Fruit fly (Drosophila melanogaster): Measurements from ENCODE around the gene Lim1.

The Lim1 gene

dm6 chrX:8730306-8730705, 75.3 kb downstream of the Lim1 start:
- TF ChIP-seq Dll (optimal IDR thresholded peaks at IDR 0.05) (no peak), CG8478 (optimal IDR thresholded peaks at IDR 0.05) (no peak), usp (GFP tag; optimal IDR thresholded peaks at IDR 0.05) (no peak), pan (optimal IDR thresholded peaks at IDR 0.05) (no peak), psq (optimal IDR thresholded peaks at IDR 0.05) (no peak), EcR (GFP tag; optimal IDR thresholded peaks at IDR 0.05) (no peak)

dm6 chrX:8728030-8728429, 77.6 kb downstream of the Lim1 start:
- TF ChIP-seq Dll (optimal IDR thresholded peaks at IDR 0.05): no peak
- TF ChIP-seq EcR (GFP tag; optimal IDR thresholded peaks at IDR 0.05): no peak
- TF ChIP-seq psq (optimal IDR thresholded peaks at IDR 0.05): no peak
- TF ChIP-seq pan (optimal IDR thresholded peaks at IDR 0.05): no peak
- TF ChIP-seq CG8478 (optimal IDR thresholded peaks at IDR 0.05): no peak
- TF ChIP-seq usp (GFP tag; optimal IDR thresholded peaks at IDR 0.05): no peak

DNA sequence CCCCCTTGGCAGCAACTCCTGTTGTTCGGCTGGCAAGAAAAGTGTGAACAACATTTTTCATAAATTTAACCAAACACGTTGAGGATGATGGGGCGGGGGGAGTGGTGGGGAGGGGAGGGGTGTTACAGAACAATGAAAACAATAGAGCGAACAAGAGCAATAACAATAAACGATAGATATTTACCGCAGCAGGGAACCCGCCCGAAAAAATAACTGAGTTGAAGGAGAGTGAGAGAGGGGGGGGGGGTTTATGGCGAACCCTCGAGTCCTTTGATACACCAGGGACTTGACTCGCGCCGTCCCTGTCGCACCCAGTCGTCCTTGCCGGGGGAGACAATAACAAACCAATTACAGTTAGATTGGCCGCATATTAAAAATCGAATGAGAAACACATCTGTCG, 78.8 kb downstream of the Lim1 start:
- TF ChIP-seq CG8478 (optimal IDR thresholded peaks at IDR 0.05) (no peak), Dll (optimal IDR thresholded peaks at IDR 0.05) (no peak), usp (GFP tag; optimal IDR thresholded peaks at IDR 0.05) (no peak)

dm6 chrX:8725238-8725637, 80.4 kb downstream of the Lim1 start:
- TF ChIP-seq usp (GFP tag; optimal IDR thresholded peaks at IDR 0.05): no peak
- TF ChIP-seq CG8478 (optimal IDR thresholded peaks at IDR 0.05): no peak
- no peak for TF ChIP-seq pan (optimal IDR thresholded peaks at IDR 0.05)
- no peak for TF ChIP-seq Dll (optimal IDR thresholded peaks at IDR 0.05)
- no peak for TF ChIP-seq EcR (GFP tag; optimal IDR thresholded peaks at IDR 0.05)
- no peak for TF ChIP-seq psq (optimal IDR thresholded peaks at IDR 0.05)

DNA sequence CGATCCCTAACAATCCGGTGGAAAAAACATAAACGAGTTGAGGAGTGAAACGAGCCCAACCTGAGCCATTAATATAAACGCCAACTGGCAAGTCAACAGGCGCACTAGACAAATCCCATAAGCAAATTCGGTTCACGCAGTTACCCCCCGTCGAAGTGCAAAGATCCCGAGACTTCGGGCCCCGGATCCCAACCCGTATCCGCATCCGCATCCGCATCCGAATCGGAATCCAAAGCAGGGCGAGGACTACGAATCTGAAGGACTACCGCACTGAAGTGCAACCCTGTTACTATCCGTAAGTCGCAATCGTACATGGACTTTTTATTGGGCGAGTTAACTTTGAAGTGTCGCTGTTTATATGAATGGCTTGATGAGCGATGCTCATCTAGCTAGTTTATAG, 80.8 kb downstream of the Lim1 start:
- TF ChIP-seq pan (optimal IDR thresholded peaks at IDR 0.05) (no peak), usp (GFP tag; optimal IDR thresholded peaks at IDR 0.05) (no peak), psq (optimal IDR thresholded peaks at IDR 0.05) (no peak), Dll (optimal IDR thresholded peaks at IDR 0.05) (no peak), CG8478 (optimal IDR thresholded peaks at IDR 0.05) (no peak), EcR (GFP tag; optimal IDR thresholded peaks at IDR 0.05) (no peak)

DNA sequence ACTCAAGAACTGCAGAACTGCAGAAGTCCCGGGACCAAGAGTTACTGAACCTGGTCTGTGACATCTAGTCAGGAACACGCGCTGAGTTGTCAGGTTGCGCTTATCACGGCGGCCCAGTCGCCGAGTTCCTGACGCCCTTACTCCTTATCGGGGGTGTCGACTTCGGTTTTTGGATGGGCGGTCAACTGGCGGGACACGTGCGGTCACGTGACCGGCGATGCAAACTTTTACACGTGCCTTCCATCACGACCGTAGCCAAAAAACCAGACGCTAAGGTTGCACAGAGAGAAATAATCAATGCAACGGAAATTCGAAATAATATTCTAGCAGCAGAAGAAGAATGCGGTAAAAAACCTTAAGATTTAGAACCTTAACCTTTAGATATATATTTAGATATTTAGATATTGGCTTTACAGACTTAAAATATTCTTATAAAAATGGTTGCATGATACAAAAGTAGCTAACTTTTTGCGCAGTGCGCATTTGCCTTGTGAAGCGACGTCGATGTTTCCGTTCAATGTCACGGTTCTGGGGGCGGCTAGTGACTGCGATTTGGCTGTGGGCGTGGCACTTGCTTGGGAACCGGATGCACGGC, 82.1 kb downstream of the Lim1 start:
- TF ChIP-seq EcR (GFP tag; optimal IDR thresholded peaks at IDR 0.05): no peak
- TF ChIP-seq pan (optimal IDR thresholded peaks at IDR 0.05): no peak
- no peak for TF ChIP-seq Dll (optimal IDR thresholded peaks at IDR 0.05)
- no peak for TF ChIP-seq usp (GFP tag; optimal IDR thresholded peaks at IDR 0.05)
- no peak for TF ChIP-seq psq (optimal IDR thresholded peaks at IDR 0.05)
- no peak for TF ChIP-seq CG8478 (optimal IDR thresholded peaks at IDR 0.05)

dm6 chrX:8721501-8721900, 84.1 kb downstream of the Lim1 start:
- TF ChIP-seq EcR (GFP tag; optimal IDR thresholded peaks at IDR 0.05): no peak
- no peak for TF ChIP-seq usp (GFP tag; optimal IDR thresholded peaks at IDR 0.05)
- TF ChIP-seq psq (optimal IDR thresholded peaks at IDR 0.05): no peak
- TF ChIP-seq CG8478 (optimal IDR thresholded peaks at IDR 0.05): no peak
- TF ChIP-seq pan (optimal IDR thresholded peaks at IDR 0.05): no peak
- no peak for TF ChIP-seq Dll (optimal IDR thresholded peaks at IDR 0.05)

dm6 chrX:8720213-8720612, 85.4 kb downstream of the Lim1 start, which contains the start of gene CG1789:
TSS of gene CG1789 (plus strand) at chrX:8720520.
- TF ChIP-seq EcR (GFP tag; optimal IDR thresholded peaks at IDR 0.05): no peak
- TF ChIP-seq psq (optimal IDR thresholded peaks at IDR 0.05): no peak
- no peak for TF ChIP-seq CG8478 (optimal IDR thresholded peaks at IDR 0.05)
- TF ChIP-seq usp (GFP tag; optimal IDR thresholded peaks at IDR 0.05): no peak
- TF ChIP-seq pan (optimal IDR thresholded peaks at IDR 0.05): no peak
- no peak for TF ChIP-seq Dll (optimal IDR thresholded peaks at IDR 0.05)

- TF ChIP-seq Dll (optimal IDR thresholded peaks at IDR 0.05): no peak
- TF ChIP-seq CG8478 (optimal IDR thresholded peaks at IDR 0.05): no peak
- TF ChIP-seq pan (optimal IDR thresholded peaks at IDR 0.05): no peak
These were observed 91.2 kb downstream of the Lim1 start, which contains the start of the genes CG2004 and CG1785 for dm6 chrX:8714064-8715046. TSS of gene CG2004 (minus strand) at chrX:8714924. TSS of gene CG1785 (plus strand) at chrX:8714936.

DNA sequence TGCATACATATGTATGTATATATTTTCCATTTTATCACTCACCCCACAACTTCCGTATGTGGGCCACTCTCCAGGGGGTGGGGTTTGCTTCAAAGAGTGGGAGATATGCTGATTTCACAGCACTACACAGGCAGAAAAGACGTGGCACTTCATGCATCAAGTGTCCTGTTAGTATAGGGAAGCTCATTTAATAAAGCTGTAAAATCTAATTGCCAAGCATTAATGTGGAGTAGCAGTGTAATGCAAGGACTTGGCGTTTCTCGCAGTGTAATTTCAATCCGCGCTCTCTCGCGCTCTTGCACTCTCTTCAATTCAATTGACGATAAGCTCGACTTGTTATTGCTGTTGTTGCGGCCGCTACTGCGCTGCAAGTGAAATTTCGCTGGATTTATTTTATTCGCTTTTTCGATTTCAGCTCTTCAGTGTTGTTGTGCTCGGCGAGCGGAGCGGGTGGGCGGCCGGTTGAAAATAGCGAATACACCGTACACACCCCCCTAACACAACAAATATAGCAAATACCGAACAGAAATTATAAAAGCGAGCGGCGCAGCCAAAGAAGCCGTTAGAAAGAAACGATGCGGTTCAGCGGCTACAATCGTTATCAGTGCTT, 96.3 kb downstream of the Lim1 start, which contains the start of gene Hexo2:
Gene Hexo2, plus strand, starts transcription at position 419 of the 610 bp plus-strand sequence.
- TF ChIP-seq CG8478 (optimal IDR thresholded peaks at IDR 0.05) (no peak), usp (GFP tag; optimal IDR thresholded peaks at IDR 0.05) (no peak), Dll (optimal IDR thresholded peaks at IDR 0.05) (peak; percentile 1), psq (optimal IDR thresholded peaks at IDR 0.05) (no peak), EcR (GFP tag; optimal IDR thresholded peaks at IDR 0.05) (no peak), pan (optimal IDR thresholded peaks at IDR 0.05) (no peak)

All from whole organism.